Fruit fly (Drosophila melanogaster) whole organism, embryonic: ENCODE results near the gene CG42571.

Experiments
- Asciz ChIP-seq: fragments of 200-800 bp; sonication (Bioruptor generic); optimal IDR thresholded peaks from 2 replicates; lab custom pipeline; 2017; ENCODE audit warnings: missing biosample characterization, mild to moderate bottlenecking, missing genetic modification characterization, missing genetic modification reagents
- C15 ChIP-seq: fragments of 200-800 bp; sonication (Bioruptor generic); IDR thresholded peaks from 3 replicates; pipeline ENCODE4 v1.3.6; 2022; ENCODE audit warnings: missing biosample characterization, missing genetic modification characterization
- CG10267 ChIP-seq: fragments of 200-800 bp; sonication (Bioruptor generic); optimal IDR thresholded peaks from 2 replicates; lab custom pipeline; 2018; ENCODE audit warnings: missing biosample characterization, mild to moderate bottlenecking, missing genetic modification characterization, moderate library complexity
- CG10959 ChIP-seq: fragments of 200-800 bp; sonication (Bioruptor generic); IDR thresholded peaks from 2 replicates; pipeline ENCODE4 v1.3.6; 2022; ENCODE audit warnings: missing biosample characterization, missing genetic modification characterization
- CG11504 ChIP-seq: fragments of 200-800 bp; sonication (Bioruptor generic); optimal IDR thresholded peaks from 3 replicates; lab custom pipeline; 2019; ENCODE audit warnings: missing biosample characterization, mild to moderate bottlenecking, missing genetic modification characterization, moderate library complexity
- CG12104 ChIP-seq: fragments of 200-800 bp; sonication (Bioruptor generic); optimal IDR thresholded peaks from 3 replicates; lab custom pipeline; 2016; ENCODE audit warnings: missing biosample characterization, missing genetic modification characterization
- CG12391 ChIP-seq: fragments of 200-800 bp; sonication (Bioruptor generic); optimal IDR thresholded peaks from 3 replicates; lab custom pipeline; 2018; ENCODE audit warnings: missing biosample characterization, mild to moderate bottlenecking, missing genetic modification characterization, moderate library complexity
- CG12659 ChIP-seq: fragments of 200-800 bp; sonication (Bioruptor generic); optimal IDR thresholded peaks from 3 replicates; lab custom pipeline; 2017; ENCODE audit warnings: mild to moderate bottlenecking, missing biosample characterization, missing genetic modification reagents, missing genetic modification characterization
- CG15269 ChIP-seq: fragments of 200-800 bp; sonication (Bioruptor generic); optimal IDR thresholded peaks from 2 replicates; lab custom pipeline; 2018; ENCODE audit warnings: missing biosample characterization, mild to moderate bottlenecking, missing genetic modification characterization, moderate library complexity
- CG15696 ChIP-seq: fragments of 200-800 bp; sonication (Bioruptor generic); optimal IDR thresholded peaks from 2 replicates; lab custom pipeline; 2019; ENCODE audit warnings: missing biosample characterization, mild to moderate bottlenecking, missing genetic modification characterization, moderate library complexity
- CG16815 ChIP-seq: fragments of 200-800 bp; sonication (Bioruptor generic); optimal IDR thresholded peaks from 3 replicates; lab custom pipeline; 2017; ENCODE audit warnings: missing biosample characterization, mild to moderate bottlenecking, missing genetic modification characterization
- CG17328 ChIP-seq: fragments of 200-800 bp; sonication (Bioruptor generic); IDR thresholded peaks from 2 replicates; pipeline ENCODE4 v1.3.6; 2022; ENCODE audit warnings: missing biosample characterization, missing genetic modification characterization
- CG17359 ChIP-seq: fragments of 200-800 bp; sonication (Bioruptor generic); optimal IDR thresholded peaks from 3 replicates; lab custom pipeline; 2018; ENCODE audit warnings: missing biosample characterization, mild to moderate bottlenecking, missing genetic modification characterization, moderate library complexity
- CG17361 ChIP-seq: fragments of 200-800 bp; sonication (Bioruptor generic); IDR thresholded peaks from 3 replicates; pipeline ENCODE4 v1.3.6; 2022; ENCODE audit warnings: missing biosample characterization, missing genetic modification characterization
- CG17568 ChIP-seq: fragments of 200-800 bp; sonication (Bioruptor generic); optimal IDR thresholded peaks from 2 replicates; lab custom pipeline; 2018; ENCODE audit warnings: missing biosample characterization, mild to moderate bottlenecking, missing genetic modification characterization, moderate library complexity
- CG17829 ChIP-seq: fragments of 200-800 bp; optimal IDR thresholded peaks from 2 replicates; lab custom pipeline; 2019; ENCODE audit warnings: missing biosample characterization, mild to moderate bottlenecking, missing genetic modification characterization, moderate library complexity
- CG2116 ChIP-seq: fragments of 200-800 bp; sonication (Bioruptor generic); optimal IDR thresholded peaks from 3 replicates; lab custom pipeline; 2018; ENCODE audit warnings: missing biosample characterization, mild to moderate bottlenecking, missing genetic modification characterization
- CG2875 ChIP-seq: fragments of 200-800 bp; sonication (Bioruptor generic); optimal IDR thresholded peaks from 2 replicates; lab custom pipeline; 2017; ENCODE audit warnings: missing biosample characterization, mild to moderate bottlenecking, missing genetic modification characterization, missing genetic modification reagents
- CG33213 ChIP-seq: fragments of 200-800 bp; sonication (Bioruptor generic); optimal IDR thresholded peaks from 3 replicates; lab custom pipeline; 2016; ENCODE audit warnings: missing biosample characterization, missing genetic modification characterization
- CG33557 ChIP-seq: fragments of 200-800 bp; sonication (Bioruptor generic); optimal IDR thresholded peaks from 2 replicates; lab custom pipeline; 2019; ENCODE audit warnings: missing biosample characterization, mild to moderate bottlenecking, missing genetic modification characterization, moderate library complexity
- CG4820 ChIP-seq: fragments of 200-800 bp; sonication (Bioruptor generic); optimal IDR thresholded peaks from 3 replicates; lab custom pipeline; 2016; ENCODE audit warnings: missing biosample characterization, missing genetic modification characterization
- CG5245 ChIP-seq: fragments of 200-800 bp; sonication (Bioruptor generic); optimal IDR thresholded peaks from 3 replicates; lab custom pipeline; 2016; ENCODE audit warnings: missing biosample characterization, missing genetic modification characterization
- CG7556 ChIP-seq: fragments of 200-800 bp; sonication (Bioruptor generic); optimal IDR thresholded peaks from 2 replicates; lab custom pipeline; 2017; ENCODE audit warnings: missing biosample characterization, mild to moderate bottlenecking, missing genetic modification characterization
- CG8359 ChIP-seq: fragments of 200-800 bp; sonication (Bioruptor generic); optimal IDR thresholded peaks from 2 replicates; lab custom pipeline; 2017; ENCODE audit warnings: missing biosample characterization, mild to moderate bottlenecking, missing genetic modification characterization, borderline replicate concordance
- CG8388 ChIP-seq: fragments of 200-800 bp; sonication (Bioruptor generic); optimal IDR thresholded peaks from 2 replicates; lab custom pipeline; 2019; ENCODE audit warnings: missing biosample characterization, mild to moderate bottlenecking, missing genetic modification characterization, moderate library complexity
- CG8924 ChIP-seq: fragments of 200-800 bp; optimal IDR thresholded peaks from 3 replicates; lab custom pipeline; 2019; ENCODE audit warnings: missing biosample characterization, mild to moderate bottlenecking, missing genetic modification characterization, moderate library complexity
- CG9727 ChIP-seq: fragments of 200-800 bp; sonication (Bioruptor generic); optimal IDR thresholded peaks from 3 replicates; lab custom pipeline; 2017; ENCODE audit warnings: missing biosample characterization, mild to moderate bottlenecking, missing genetic modification characterization
- Chrac-16 ChIP-seq: fragments of 200-800 bp; sonication (Bioruptor generic); optimal IDR thresholded peaks from 3 replicates; lab custom pipeline; 2016; ENCODE audit warnings: missing biosample characterization, missing genetic modification characterization
- CoRest ChIP-seq: fragments of 200-800 bp; sonication (Bioruptor generic); optimal IDR thresholded peaks from 3 replicates; lab custom pipeline; 2018; ENCODE audit warnings: missing biosample characterization, mild to moderate bottlenecking, missing genetic modification characterization, moderate library complexity
- D19A ChIP-seq: fragments of 200-800 bp; optimal IDR thresholded peaks from 3 replicates; lab custom pipeline; 2019; ENCODE audit warnings: missing biosample characterization, mild to moderate bottlenecking, missing genetic modification characterization, moderate library complexity
- Dad ChIP-seq: fragments of 200-800 bp; sonication (Bioruptor generic); optimal IDR thresholded peaks from 3 replicates; lab custom pipeline; 2016; ENCODE audit warnings: missing biosample characterization, missing genetic modification characterization
- HLH3B ChIP-seq: fragments of 200-800 bp; sonication (Bioruptor generic); IDR thresholded peaks from 2 replicates; pipeline ENCODE4 v1.3.6; 2022; ENCODE audit warnings: missing biosample characterization, missing genetic modification characterization
- Nf-YB ChIP-seq: fragments of 200-800 bp; sonication (Bioruptor generic); optimal IDR thresholded peaks from 3 replicates; lab custom pipeline; 2019; ENCODE audit warnings: missing biosample characterization, mild to moderate bottlenecking, missing genetic modification characterization, moderate library complexity
- Poxn ChIP-seq: fragments of 200-800 bp; sonication (Bioruptor generic); IDR thresholded peaks from 2 replicates; pipeline ENCODE4 v1.3.6; 2022; ENCODE audit warnings: missing biosample characterization, missing genetic modification characterization
- bbx ChIP-seq: fragments of 200-800 bp; sonication (Bioruptor generic); IDR thresholded peaks from 2 replicates; pipeline ENCODE4 v1.3.6; 2022; ENCODE audit warnings: missing biosample characterization, missing genetic modification characterization; ENCODE audit not compliant: partially characterized antibody
- croc ChIP-seq: fragments of 200-800 bp; sonication (Bioruptor generic); conservative IDR thresholded peaks from 3 replicates; pipeline ENCODE4 v1.3.6; 2022; ENCODE audit warnings: missing biosample characterization, missing genetic modification characterization
- dmrt11E ChIP-seq: fragments of 200-800 bp; sonication (Bioruptor generic); optimal IDR thresholded peaks from 3 replicates; lab custom pipeline; 2018; ENCODE audit warnings: missing biosample characterization, mild to moderate bottlenecking, missing genetic modification characterization, moderate library complexity
- dmrt99B ChIP-seq: fragments of 200-800 bp; sonication (Bioruptor generic); optimal IDR thresholded peaks from 2 replicates; lab custom pipeline; 2018; ENCODE audit warnings: missing biosample characterization, mild to moderate bottlenecking, missing genetic modification characterization, moderate library complexity
- fd96Cb ChIP-seq: fragments of 200-800 bp; sonication (Bioruptor generic); optimal IDR thresholded peaks from 2 replicates; lab custom pipeline; 2018; ENCODE audit warnings: missing biosample characterization, mild to moderate bottlenecking, missing genetic modification characterization, moderate library complexity
- fu2 ChIP-seq: fragments of 200-800 bp; sonication (Bioruptor generic); optimal IDR thresholded peaks from 2 replicates; lab custom pipeline; 2016; ENCODE audit warnings: missing biosample characterization, missing genetic modification characterization
- h ChIP-seq: fragments of >200 bp; optimal IDR thresholded peaks from 2 replicates; lab custom pipeline; 2017
- nom ChIP-seq: fragments of 200-800 bp; sonication (Bioruptor generic); optimal IDR thresholded peaks from 2 replicates; lab custom pipeline; 2017; ENCODE audit warnings: missing biosample characterization, missing genetic modification characterization, mild to moderate bottlenecking, moderate library complexity, missing genetic modification reagents
- sens ChIP-seq: fragments of 200-800 bp; sonication (Bioruptor generic); peaks from one replicate; lab custom pipeline; 2016; ENCODE audit warnings: missing biosample characterization, missing genetic modification characterization
- sr ChIP-seq: fragments of 200-800 bp; sonication (Bioruptor generic); IDR thresholded peaks from 3 replicates; pipeline ENCODE4 v1.3.6; 2022; ENCODE audit warnings: missing biosample characterization, missing genetic modification characterization
- tio ChIP-seq: fragments of 200-800 bp; sonication (Bioruptor generic); optimal IDR thresholded peaks from 2 replicates; lab custom pipeline; 2017; ENCODE audit warnings: missing biosample characterization, missing genetic modification characterization, inconsistent platforms
- trem ChIP-seq: fragments of 200-800 bp; optimal IDR thresholded peaks from 3 replicates; lab custom pipeline; 2019; ENCODE audit warnings: missing biosample characterization, mild to moderate bottlenecking, missing genetic modification characterization, moderate library complexity
- trh ChIP-seq: fragments of 200-800 bp; sonication (Bioruptor generic); optimal IDR thresholded peaks from 2 replicates; lab custom pipeline; 2016; ENCODE audit warnings: missing biosample characterization, missing genetic modification characterization
- ttk ChIP-seq: fragments of 200-800 bp; sonication (Bioruptor generic); IDR thresholded peaks from 2 replicates; pipeline ENCODE4 v2.1.2; 2022; ENCODE audit warnings: missing biosample characterization, missing genetic modification characterization

CG42571 gene

dm6 chr3L:15692794-15693532 lies 23.3 kb upstream of the CG42571 start (continued):
- TF ChIP-seq sr (GFP tag; lab: Robert Waterston, UW), result 0 out of 3 replicates have a peak, but pooled peaks have one; percentile 16
- peak; percentile 35 for TF ChIP-seq trem (tag; lab: Kevin White, UChicago)
- peak; percentile 82 for TF ChIP-seq CG17361 (GFP tag; lab: Robert Waterston, UW)
- no peak for TF ChIP-seq h (lab: Kevin White, UChicago)
- peak; percentile 42 for TF ChIP-seq CG8388
- TF ChIP-seq croc (GFP tag; lab: Robert Waterston, UW), result 0 out of 3 replicates have a peak, but pooled peaks have one; percentile 24
- peak; percentile 62 for TF ChIP-seq fd96Cb (tag; lab: Kevin White, UChicago)
- TF ChIP-seq CG2875 (GFP tag; lab: Kevin White, UChicago), result no peak
- TF ChIP-seq bbx, result no peak
- no peak for TF ChIP-seq Dad (GFP tag; lab: Kevin White, UChicago)
- TF ChIP-seq CG12391, result peak; percentile 44
- TF ChIP-seq CG12104, result peak; percentile 35
- TF ChIP-seq CG7556 (GFP tag; lab: Kevin White, UChicago), result peak; percentile 38
- TF ChIP-seq CG12659 (GFP tag; lab: Kevin White, UChicago), result peak; percentile 8
- TF ChIP-seq trh (GFP tag; lab: Kevin White, UChicago), result peak; percentile 21
- peak; percentile 11 for TF ChIP-seq CG2116
- TF ChIP-seq CG17328 (GFP tag; lab: Robert Waterston, UW), result 0 out of 2 replicates have a peak, but pooled peaks have one; percentile 12
- TF ChIP-seq CG10959, result 0 out of 2 replicates have a peak, but pooled peaks have one; percentile 8
- TF ChIP-seq CG8359 (GFP tag; lab: Kevin White, UChicago), result peak; percentile 50
- TF ChIP-seq Chrac-16, result peak; percentile 23
- peak; percentile 27 for TF ChIP-seq CG15269 (tag; lab: Kevin White, UChicago)
- peak; percentile 20 for TF ChIP-seq CG4820 (GFP tag; lab: Kevin White, UChicago)
- peak; percentile 13 for TF ChIP-seq Nf-YB (GFP tag; lab: Kevin White, UChicago)
- no peak for TF ChIP-seq CG33213 (GFP tag; lab: Kevin White, UChicago)
- TF ChIP-seq CG17568 (GFP tag; lab: Kevin White, UChicago), result no peak
- no peak for TF ChIP-seq Poxn
- TF ChIP-seq C15 (GFP tag; lab: Robert Waterston, UW), result no peak
- TF ChIP-seq Asciz (GFP tag; lab: Kevin White, UChicago), result peak; percentile 43
- TF ChIP-seq dmrt11E, result peak; percentile 80
- TF ChIP-seq fu2 (GFP tag; lab: Kevin White, UChicago), result no peak
- no peak for TF ChIP-seq CG5245 (GFP tag; lab: Kevin White, UChicago)
- TF ChIP-seq CG11504, result peak; percentile 71
- peak; percentile 69 for TF ChIP-seq sens (GFP tag; lab: Kevin White, UChicago)
- TF ChIP-seq D19A (tag; lab: Kevin White, UChicago), result peak; percentile 47
- TF ChIP-seq CG10267 (tag; lab: Kevin White, UChicago), result peak; percentile 55
- TF ChIP-seq CG9727, result peak; percentile 72
- no peak for TF ChIP-seq nom (GFP tag; lab: Kevin White, UChicago)
- peak; percentile 38 for TF ChIP-seq CG15696 (tag; lab: Kevin White, UChicago)
- TF ChIP-seq ttk, result 0 out of 2 replicates have a peak, but pooled peaks have one; percentile 15
- peak; percentile 47 for TF ChIP-seq CoRest
- peak; percentile 53 for TF ChIP-seq CG33557 (GFP tag; lab: Kevin White, UChicago)
- TF ChIP-seq CG17829 (tag; lab: Kevin White, UChicago), result peak; percentile 36
- peak; percentile 54 for TF ChIP-seq tio (GFP tag; lab: Kevin White, UChicago)
- TF ChIP-seq HLH3B (GFP tag; lab: Robert Waterston, UW), result peak; percentile 1; the same call in 1 of the 2 replicates
- peak; percentile 20 for TF ChIP-seq CG16815 (GFP tag; lab: Kevin White, UChicago)
- TF ChIP-seq CG17359 (tag; lab: Kevin White, UChicago), result peak; percentile 38
- TF ChIP-seq CG8924 (tag; lab: Kevin White, UChicago), result peak; percentile 39
- TF ChIP-seq dmrt99B, result peak; percentile 49
